Fruit fly (Drosophila melanogaster) whole organism, embryonic: ENCODE data around the gene Lrpprc2.

Experiments
- CG10274 ChIP-seq: fragments of 200-800 bp; sonication (Bioruptor generic); optimal IDR thresholded peaks from 3 replicates; lab custom pipeline; 2017; ENCODE audit warnings: missing biosample characterization, mild to moderate bottlenecking, missing genetic modification characterization
- CG17359 ChIP-seq: fragments of 200-800 bp; sonication (Bioruptor generic); optimal IDR thresholded peaks from 3 replicates; lab custom pipeline; 2018; ENCODE audit warnings: missing biosample characterization, mild to moderate bottlenecking, missing genetic modification characterization, moderate library complexity
- CG18619 ChIP-seq: fragments of 200-800 bp; sonication (Bioruptor generic); optimal IDR thresholded peaks from 3 replicates; lab custom pipeline; 2017; ENCODE audit warnings: missing biosample characterization, mild to moderate bottlenecking, missing genetic modification characterization
- CG8765 ChIP-seq: fragments of 200-800 bp; sonication (Bioruptor generic); IDR thresholded peaks from 2 replicates; pipeline ENCODE4 v1.3.6; 2022; ENCODE audit warnings: missing biosample characterization, missing genetic modification characterization
- caup ChIP-seq: fragments of 200-800 bp; sonication (Bioruptor generic); optimal IDR thresholded peaks from 3 replicates; lab custom pipeline; 2017; ENCODE audit warnings: missing biosample characterization, mild to moderate bottlenecking, missing genetic modification characterization, moderate library complexity; ENCODE audit not compliant: severe bottlenecking
- chinmo ChIP-seq: fragments of 200-800 bp; sonication (Bioruptor generic); IDR thresholded peaks from 4 replicates; pipeline ENCODE4 v1.3.6; 2022; ENCODE audit warnings: missing biosample characterization, missing genetic modification characterization; ENCODE audit not compliant: partially characterized antibody
- sob ChIP-seq: fragments of 200-800 bp; sonication (Bioruptor generic); IDR thresholded peaks from 2 replicates; pipeline ENCODE4 v1.3.6; 2022; ENCODE audit warnings: missing biosample characterization, missing genetic modification characterization

DNA sequence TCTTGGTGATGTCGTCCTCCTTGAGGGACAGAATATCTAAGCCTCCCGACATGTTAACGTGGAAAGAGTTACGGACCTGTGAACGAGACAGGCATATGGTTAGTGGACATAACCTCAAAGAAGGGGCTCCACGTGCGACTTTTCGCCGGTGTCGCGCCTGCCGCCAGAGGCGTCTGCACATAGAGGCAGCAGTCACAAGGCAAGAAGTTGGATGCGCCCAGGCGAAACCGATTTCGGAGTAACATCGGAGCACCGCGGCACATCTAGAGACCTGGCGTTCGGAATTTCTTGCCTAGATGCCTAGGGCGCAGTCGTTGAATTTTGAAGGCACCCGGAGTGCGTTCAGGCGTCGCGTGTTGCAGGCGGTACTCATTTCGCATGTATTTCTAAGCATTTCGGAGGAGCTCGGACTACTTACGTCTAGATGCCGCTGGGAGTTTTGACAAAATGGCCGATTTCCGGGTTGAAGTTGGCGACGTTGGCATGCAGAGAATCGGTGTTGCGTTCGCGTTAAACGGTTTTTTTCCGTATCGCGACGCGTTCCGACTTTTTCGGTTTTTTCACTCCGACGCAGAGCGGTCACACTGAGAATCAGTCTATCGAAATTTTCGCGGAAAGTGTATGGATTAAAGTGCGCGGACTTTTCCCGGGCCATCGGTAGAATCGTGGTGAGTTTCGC, 22.6 kb upstream of the Lrpprc2 start, which contains the start of the genes sta and inc:
- TF ChIP-seq CG8765 (GFP tag; lab: Robert Waterston, UW) (no peak), CG17359 (peak; percentile 67), chinmo (GFP tag; lab: Robert Waterston, UW) (peak; percentile 69; the same call in 2 of the 4 replicates), CG10274 (GFP tag; lab: Kevin White, UChicago) (peak; percentile 60), caup (peak; percentile 87), CG18619 (GFP tag; lab: Kevin White, UChicago) (peak; percentile 73), sob (GFP tag; lab: Robert Waterston, UW) (peak; percentile 78)
